Fruit fly (Drosophila melanogaster) whole organism, prepupa: ENCODE measurements around the gene CG34308.

Experiments
- Blimp-1 ChIP-seq: fragments of 200-800 bp; sonication (Bioruptor generic); optimal IDR thresholded peaks from 3 replicates; lab custom pipeline; 2017; ENCODE audit warnings: missing biosample characterization, missing genetic modification characterization, mild to moderate bottlenecking, moderate library complexity, missing genetic modification reagents
- CG10631 ChIP-seq: fragments of 200-800 bp; sonication (Bioruptor generic); optimal IDR thresholded peaks from 2 replicates; lab custom pipeline; 2016; ENCODE audit warnings: missing biosample characterization, missing genetic modification characterization
- CG10669 ChIP-seq: fragments of 200-800 bp; sonication (Bioruptor generic); optimal IDR thresholded peaks from 3 replicates; lab custom pipeline; 2018; ENCODE audit warnings: missing biosample characterization, mild to moderate bottlenecking, missing genetic modification characterization, moderate library complexity
- CG11294 ChIP-seq: fragments of 200-800 bp; sonication (Bioruptor generic); IDR thresholded peaks from 2 replicates; pipeline ENCODE4 v1.3.6; 2022; ENCODE audit warnings: missing biosample characterization, missing genetic modification characterization
- CG11902 ChIP-seq: fragments of 200-800 bp; sonication (Bioruptor generic); optimal IDR thresholded peaks from 3 replicates; lab custom pipeline; 2016; ENCODE audit warnings: missing biosample characterization, missing genetic modification characterization
- CG15336 ChIP-seq: fragments of 200-800 bp; sonication (Bioruptor generic); IDR thresholded peaks from 2 replicates; pipeline ENCODE4 v1.3.6; 2022; ENCODE audit warnings: missing biosample characterization, missing genetic modification characterization
- CG1621 ChIP-seq: fragments of 200-800 bp; sonication (Bioruptor generic); optimal IDR thresholded peaks from 3 replicates; lab custom pipeline; 2018; ENCODE audit warnings: missing biosample characterization, mild to moderate bottlenecking, missing genetic modification characterization
- CG16779 ChIP-seq: fragments of 200-800 bp; sonication (Bioruptor generic); optimal IDR thresholded peaks from 3 replicates; lab custom pipeline; 2017; ENCODE audit warnings: missing biosample characterization, mild to moderate bottlenecking, missing genetic modification characterization
- CG3032 ChIP-seq: fragments of 200-800 bp; optimal IDR thresholded peaks from 2 replicates; lab custom pipeline; 2019; ENCODE audit warnings: missing biosample characterization, mild to moderate bottlenecking, missing genetic modification characterization, moderate library complexity
- CG31627 ChIP-seq: fragments of 200-800 bp; sonication (Bioruptor generic); optimal IDR thresholded peaks from 3 replicates; lab custom pipeline; 2016; ENCODE audit warnings: missing biosample characterization, missing genetic modification characterization
- CG32006 ChIP-seq: fragments of 200-800 bp; sonication (Bioruptor generic); optimal IDR thresholded peaks from 3 replicates; lab custom pipeline; 2017; ENCODE audit warnings: missing biosample characterization, mild to moderate bottlenecking, missing genetic modification characterization
- CG34406 ChIP-seq: fragments of 200-800 bp; sonication (Bioruptor generic); optimal IDR thresholded peaks from 3 replicates; lab custom pipeline; 2016; ENCODE audit warnings: missing biosample characterization, missing genetic modification characterization
- CG3919 ChIP-seq: fragments of 200-800 bp; sonication (Bioruptor generic); optimal IDR thresholded peaks from 3 replicates; lab custom pipeline; 2016; ENCODE audit warnings: missing biosample characterization, missing genetic modification characterization
- CG4318 ChIP-seq: fragments of 200-800 bp; sonication (Bioruptor generic); optimal IDR thresholded peaks from 3 replicates; lab custom pipeline; 2017; ENCODE audit warnings: missing biosample characterization, mild to moderate bottlenecking, missing genetic modification characterization
- CG6163 ChIP-seq: fragments of 200-800 bp; sonication (Bioruptor generic); IDR thresholded peaks from 3 replicates; pipeline ENCODE4 v1.3.6; 2022; ENCODE audit warnings: missing biosample characterization, missing genetic modification characterization
- CG6276 ChIP-seq: fragments of 200-800 bp; sonication (Bioruptor generic); optimal IDR thresholded peaks from 2 replicates; lab custom pipeline; 2017; ENCODE audit warnings: missing biosample characterization, mild to moderate bottlenecking, missing genetic modification characterization
- CG6792 ChIP-seq: fragments of 200-800 bp; sonication (Bioruptor generic); optimal IDR thresholded peaks from 3 replicates; lab custom pipeline; 2016; ENCODE audit warnings: missing biosample characterization, missing genetic modification characterization
- CG6808 ChIP-seq: fragments of 200-800 bp; sonication (Bioruptor generic); optimal IDR thresholded peaks from 3 replicates; lab custom pipeline; 2017; ENCODE audit warnings: missing biosample characterization, missing genetic modification characterization, mild to moderate bottlenecking, moderate library complexity, missing genetic modification reagents
- CG7368 ChIP-seq: fragments of 200-800 bp; sonication (Bioruptor generic); optimal IDR thresholded peaks from 3 replicates; lab custom pipeline; 2016; ENCODE audit warnings: missing biosample characterization, missing genetic modification characterization
- CG8119 ChIP-seq: fragments of 200-800 bp; sonication (Bioruptor generic); IDR thresholded peaks from 3 replicates; pipeline ENCODE4 v1.3.6; 2022; ENCODE audit warnings: missing biosample characterization, missing genetic modification characterization
- CG8319 ChIP-seq: fragments of 200-800 bp; sonication (Bioruptor generic); optimal IDR thresholded peaks from 3 replicates; lab custom pipeline; 2016; ENCODE audit warnings: missing biosample characterization, missing genetic modification characterization
- CG8632 ChIP-seq: fragments of 200-800 bp; sonication (Bioruptor generic); optimal IDR thresholded peaks from 3 replicates; lab custom pipeline; 2016; ENCODE audit warnings: missing biosample characterization, missing genetic modification characterization
- Eip75B ChIP-seq: fragments of 200-800 bp; sonication (Bioruptor generic); optimal IDR thresholded peaks from 3 replicates; lab custom pipeline; 2016; ENCODE audit warnings: missing biosample characterization, missing genetic modification characterization
- Eip78C ChIP-seq: fragments of 200-800 bp; sonication (Bioruptor generic); peaks from one replicate; lab custom pipeline; 2016; ENCODE audit warnings: missing biosample characterization, missing genetic modification characterization
- Eip93F ChIP-seq: fragments of 200-800 bp; sonication (Bioruptor generic); optimal IDR thresholded peaks from 2 replicates; lab custom pipeline; 2016; ENCODE audit warnings: missing biosample characterization, mild to moderate bottlenecking, missing genetic modification characterization
- Ets21C ChIP-seq: fragments of 200-800 bp; sonication (Bioruptor generic); optimal IDR thresholded peaks from 3 replicates; lab custom pipeline; 2016; ENCODE audit warnings: missing biosample characterization, missing genetic modification characterization
- Ets96B ChIP-seq: fragments of 200-800 bp; optimal IDR thresholded peaks from 2 replicates; lab custom pipeline; 2019; ENCODE audit warnings: missing biosample characterization, mild to moderate bottlenecking, missing genetic modification characterization, moderate library complexity
- Gug ChIP-seq: fragments of 200-800 bp; sonication (Bioruptor generic); IDR thresholded peaks from 2 replicates; pipeline ENCODE4 v1.3.6; 2022; ENCODE audit warnings: missing biosample characterization, missing genetic modification characterization
- Hr38 ChIP-seq: sonication (Bioruptor generic); optimal IDR thresholded peaks from 2 replicates; lab custom pipeline; 2016; ENCODE audit warnings: missing biosample characterization, missing genetic modification characterization
- Hr4 ChIP-seq: fragments of 200-800 bp; sonication (Bioruptor generic); optimal IDR thresholded peaks from 3 replicates; lab custom pipeline; 2016; ENCODE audit warnings: missing biosample characterization, missing genetic modification characterization
- Met ChIP-seq: fragments of 200-800 bp; sonication (Bioruptor generic); optimal IDR thresholded peaks from 3 replicates; lab custom pipeline; 2016; ENCODE audit warnings: missing biosample characterization, missing genetic modification characterization
- OdsH ChIP-seq: fragments of 200-800 bp; sonication (Bioruptor generic); optimal IDR thresholded peaks from 3 replicates; lab custom pipeline; 2016; ENCODE audit warnings: missing biosample characterization, missing genetic modification characterization
- Smox ChIP-seq: fragments of 200-800 bp; sonication (Bioruptor generic); optimal IDR thresholded peaks from 3 replicates; lab custom pipeline; 2016; ENCODE audit warnings: missing biosample characterization, missing genetic modification characterization
- Sox14 ChIP-seq: fragments of 200-800 bp; sonication (Bioruptor generic); optimal IDR thresholded peaks from 3 replicates; lab custom pipeline; 2016; ENCODE audit warnings: missing biosample characterization, missing genetic modification characterization
- Sox15 ChIP-seq: fragments of 200-800 bp; sonication (Bioruptor generic); optimal IDR thresholded peaks from 3 replicates; lab custom pipeline; 2016; ENCODE audit warnings: missing biosample characterization, missing genetic modification characterization
- achi ChIP-seq: fragments of 200-800 bp; sonication (Bioruptor generic); optimal IDR thresholded peaks from 3 replicates; lab custom pipeline; 2016; ENCODE audit warnings: missing biosample characterization, missing genetic modification characterization
- acj6 ChIP-seq: fragments of 200-800 bp; sonication (Bioruptor generic); optimal IDR thresholded peaks from 3 replicates; lab custom pipeline; 2016; ENCODE audit warnings: missing biosample characterization, missing genetic modification characterization
- cyc ChIP-seq: fragments of 200-800 bp; sonication (Bioruptor generic); optimal IDR thresholded peaks from 3 replicates; lab custom pipeline; 2016; ENCODE audit warnings: missing biosample characterization, missing genetic modification characterization
- dac ChIP-seq: fragments of 200-800 bp; sonication (Bioruptor generic); optimal IDR thresholded peaks from 2 replicates; lab custom pipeline; 2017; ENCODE audit warnings: missing biosample characterization, mild to moderate bottlenecking, missing genetic modification characterization
- dsx ChIP-seq: fragments of 200-800 bp; optimal IDR thresholded peaks from 3 replicates; lab custom pipeline; 2019; ENCODE audit warnings: missing biosample characterization, mild to moderate bottlenecking, missing genetic modification characterization, moderate library complexity; ENCODE audit not compliant: poor library complexity, severe bottlenecking
- eg ChIP-seq: fragments of 200-800 bp; sonication (Bioruptor generic); IDR thresholded peaks from 3 replicates; pipeline ENCODE4 v1.3.6; 2022; ENCODE audit warnings: missing biosample characterization, missing genetic modification characterization
- esn ChIP-seq: fragments of 200-800 bp; sonication (Bioruptor generic); optimal IDR thresholded peaks from 2 replicates; lab custom pipeline; 2016; ENCODE audit warnings: missing biosample characterization, mild to moderate bottlenecking, missing genetic modification characterization, moderate library complexity
- fd59A ChIP-seq: fragments of 200-800 bp; sonication (Bioruptor generic); optimal IDR thresholded peaks from 2 replicates; lab custom pipeline; 2017; ENCODE audit warnings: missing biosample characterization, mild to moderate bottlenecking, missing genetic modification characterization, missing genetic modification reagents
- fd85E ChIP-seq: fragments of 200-800 bp; sonication (Bioruptor generic); optimal IDR thresholded peaks from 3 replicates; lab custom pipeline; 2016; ENCODE audit warnings: missing biosample characterization, missing genetic modification characterization
- lz ChIP-seq: fragments of 200-800 bp; sonication (Bioruptor generic); optimal IDR thresholded peaks from 3 replicates; lab custom pipeline; 2016; ENCODE audit warnings: missing biosample characterization, missing genetic modification characterization
- net ChIP-seq: fragments of 200-800 bp; sonication (Bioruptor generic); optimal IDR thresholded peaks from 3 replicates; lab custom pipeline; 2016; ENCODE audit warnings: missing biosample characterization, missing genetic modification characterization
- pdm3 ChIP-seq: fragments of 200-800 bp; sonication (Bioruptor generic); optimal IDR thresholded peaks from 3 replicates; lab custom pipeline; 2016; ENCODE audit warnings: missing biosample characterization, missing genetic modification characterization
- salr ChIP-seq, 2 experiments: fragments of 200-800 bp; sonication (Bioruptor generic); optimal IDR thresholded peaks; 3 replicates each; lab custom pipeline; 2016 to 2018; ENCODE audit warnings: missing biosample characterization in 2 of 2, missing genetic modification characterization in 2 of 2, mild to moderate bottlenecking in 1 of 2
- spab ChIP-seq: fragments of 200-800 bp; sonication (Bioruptor generic); optimal IDR thresholded peaks from 2 replicates; lab custom pipeline; 2017; ENCODE audit warnings: missing biosample characterization, mild to moderate bottlenecking, missing genetic modification characterization, missing genetic modification reagents
- svp ChIP-seq: fragments of 200-800 bp; sonication (Bioruptor generic); peaks from one replicate; lab custom pipeline; 2016; ENCODE audit warnings: missing biosample characterization, missing genetic modification characterization
- topi ChIP-seq: fragments of 200-800 bp; sonication (Bioruptor generic); optimal IDR thresholded peaks from 3 replicates; lab custom pipeline; 2016; ENCODE audit warnings: missing biosample characterization, missing genetic modification characterization
- vri ChIP-seq: fragments of 200-800 bp; sonication (Bioruptor generic); optimal IDR thresholded peaks from 3 replicates; lab custom pipeline; 2016; ENCODE audit warnings: missing biosample characterization, mild to moderate bottlenecking, missing genetic modification characterization

CG34308 gene

dm6 chr3R:13063746-13064592 lies 25.1 kb upstream of the CG34308 start:
- no peak for TF ChIP-seq CG7368 (GFP tag; lab: Kevin White, UChicago)
- no peak for TF ChIP-seq topi
- TF ChIP-seq CG10669 (GFP tag; lab: Kevin White, UChicago) = no peak
- no peak for TF ChIP-seq spab (GFP tag; lab: Kevin White, UChicago)
- no peak for TF ChIP-seq Sox14 (GFP tag; lab: Kevin White, UChicago)
- TF ChIP-seq Eip93F (GFP tag; lab: Kevin White, UChicago) = no peak
- no peak for TF ChIP-seq CG6808 (GFP tag; lab: Kevin White, UChicago)
- no peak for TF ChIP-seq fd85E
- TF ChIP-seq Hr38 (GFP tag; lab: Kevin White, UChicago) = no peak
- TF ChIP-seq Hr4 (GFP tag; lab: Kevin White, UChicago) = no peak
- no peak for TF ChIP-seq CG15336
- no peak for TF ChIP-seq esn (GFP tag; lab: Kevin White, UChicago)
- no peak for TF ChIP-seq achi (GFP tag; lab: Kevin White, UChicago)
- TF ChIP-seq Ets21C (GFP tag; lab: Kevin White, UChicago) = no peak
- no peak for TF ChIP-seq dsx (GFP tag; lab: Kevin White, UChicago)
- TF ChIP-seq CG6276 (GFP tag; lab: Kevin White, UChicago) = no peak
- TF ChIP-seq Eip75B (GFP tag; lab: Kevin White, UChicago) = no peak
- no peak for TF ChIP-seq cyc (GFP tag; lab: Kevin White, UChicago)
- TF ChIP-seq Gug (GFP tag; lab: Robert Waterston, UW) = no peak
- no peak for TF ChIP-seq CG3032
- no peak for TF ChIP-seq Met (GFP tag; lab: Kevin White, UChicago)
- no peak for TF ChIP-seq pdm3 (GFP tag; lab: Kevin White, UChicago)
- TF ChIP-seq CG6792 (GFP tag; lab: Kevin White, UChicago) = peak; percentile 3
- TF ChIP-seq CG8319 (GFP tag; lab: Kevin White, UChicago) = no peak
- TF ChIP-seq CG34406 (GFP tag; lab: Kevin White, UChicago) = no peak
- TF ChIP-seq dac = no peak
- TF ChIP-seq CG10631 (GFP tag; lab: Kevin White, UChicago) = no peak
- no peak for TF ChIP-seq salr (GFP tag; optimal IDR thresholded peaks at IDR 0.05; lab: Kevin White, UChicago)
- TF ChIP-seq vri (GFP tag; lab: Kevin White, UChicago) = no peak
- TF ChIP-seq CG11294 (GFP tag; lab: Robert Waterston, UW) = no peak
- TF ChIP-seq CG4318 = no peak
- no peak for TF ChIP-seq fd59A
- TF ChIP-seq CG1621 (tag; lab: Kevin White, UChicago) = no peak
- no peak for TF ChIP-seq CG11902 (GFP tag; lab: Kevin White, UChicago)
- no peak for TF ChIP-seq CG8632 (GFP tag; lab: Kevin White, UChicago)
- no peak for TF ChIP-seq CG8119 (GFP tag; lab: Robert Waterston, UW)
- TF ChIP-seq CG32006 (GFP tag; lab: Kevin White, UChicago) = peak; percentile 49
- TF ChIP-seq CG16779 (tag; lab: Kevin White, UChicago) = no peak
- no peak for TF ChIP-seq Ets96B (tag; lab: Kevin White, UChicago)
- TF ChIP-seq OdsH (GFP tag; lab: Kevin White, UChicago) = no peak
- no peak for TF ChIP-seq Blimp-1 (GFP tag; lab: Kevin White, UChicago)
- no peak for TF ChIP-seq lz (GFP tag; lab: Kevin White, UChicago)
- peak; percentile 8; the same call in 1 of the 3 replicates for TF ChIP-seq eg (GFP tag; lab: Robert Waterston, UW)
- no peak for TF ChIP-seq CG3919 (GFP tag; lab: Kevin White, UChicago)
- no peak for TF ChIP-seq Sox15 (GFP tag; lab: Kevin White, UChicago)
- no peak for TF ChIP-seq acj6 (GFP tag; lab: Kevin White, UChicago)
- TF ChIP-seq CG31627 = no peak
- peak; percentile 48 for TF ChIP-seq Eip78C
- no peak for TF ChIP-seq svp (GFP tag; lab: Kevin White, UChicago)
- peak; percentile 25; the same call in 1 of the 3 replicates for TF ChIP-seq CG6163
- no peak for TF ChIP-seq net (GFP tag; lab: Kevin White, UChicago)
- TF ChIP-seq Smox (GFP tag; lab: Kevin White, UChicago) = no peak
